Fruit fly (Drosophila melanogaster): ENCODE data around the gene hdm.

The hdm gene

dm6 chrX:7946858-7947313 is 27.0 kb upstream of the hdm start, which contains the start of gene orion (continued):
- peak; percentile 75 for TF ChIP-seq amos (GFP tag; IDR thresholded peaks at IDR 0.05; ENCODE audit: partially characterized antibody)
- peak; percentile 67 for TF ChIP-seq CG12155 (GFP tag; optimal IDR thresholded peaks at IDR 0.05)
- peak; percentile 32; the same call in 1 of the 2 replicates for TF ChIP-seq gsb (GFP tag; IDR thresholded peaks at IDR 0.05)
- TF ChIP-seq CG13624 (GFP tag; optimal IDR thresholded peaks at IDR 0.05) = peak; percentile 0
- TF ChIP-seq Optix (GFP tag; IDR thresholded peaks at IDR 0.05) = peak; percentile 53; the same call in 1 of the 3 replicates
- TF ChIP-seq CG10366 (GFP tag; IDR thresholded peaks at IDR 0.05) = peak; percentile 92
- TF ChIP-seq CG13287 (GFP tag; IDR thresholded peaks at IDR 0.05; ENCODE audit: partially characterized antibody) = peak; percentile 86
- peak; percentile 9 for TF ChIP-seq CG2875 (GFP tag; optimal IDR thresholded peaks at IDR 0.05)
- peak; percentile 22; the same call in 1 of the 3 replicates for TF ChIP-seq tgo (GFP tag; IDR thresholded peaks at IDR 0.05)
- no peak for TF ChIP-seq br (optimal IDR thresholded peaks at IDR 0.05)
- TF ChIP-seq CG4424 (GFP tag; optimal IDR thresholded peaks at IDR 0.05) = no peak
- TF ChIP-seq CG17829 (tag; optimal IDR thresholded peaks at IDR 0.05) = peak; percentile 42
- peak in 1 of 2 experiments; percentile 10 for TF ChIP-seq insv (GFP tag; optimal IDR thresholded peaks at IDR 0.05)
- peak; percentile 58 for TF ChIP-seq sqz (GFP tag; optimal IDR thresholded peaks at IDR 0.05)
- peak; percentile 8; the same call in 1 of the 2 replicates for TF ChIP-seq CG14441 (GFP tag; IDR thresholded peaks at IDR 0.05)
- TF ChIP-seq HHEX (GFP tag; optimal IDR thresholded peaks at IDR 0.05) = peak; percentile 30
- peak; percentile 27 for TF ChIP-seq CG9797 (GFP tag; optimal IDR thresholded peaks at IDR 0.05)
- peak; percentile 62 for TF ChIP-seq vvl (GFP tag; IDR thresholded peaks at IDR 0.05)
- peak; percentile 47 for TF ChIP-seq CG8290 (GFP tag; optimal IDR thresholded peaks at IDR 0.05)
- TF ChIP-seq CG8290 (tag; optimal IDR thresholded peaks at IDR 0.05) = no peak
- TF ChIP-seq Adf1 (GFP tag; IDR thresholded peaks at IDR 0.05) = peak; percentile 49; the same call in 1 of the 2 replicates
- peak; percentile 2 for TF ChIP-seq trem (tag; optimal IDR thresholded peaks at IDR 0.05)
- TF ChIP-seq CG14710 (tag; optimal IDR thresholded peaks at IDR 0.05) = peak; percentile 2
- no peak for TF ChIP-seq CG3726 (GFP tag; IDR thresholded peaks at IDR 0.05)
- 0 out of 2 replicates have a peak, but pooled peaks have one; percentile 33 for TF ChIP-seq slbo (GFP tag; IDR thresholded peaks at IDR 0.05)
- 0 out of 2 replicates have a peak, but pooled peaks have one; percentile 20 for TF ChIP-seq Ada2b (GFP tag; IDR thresholded peaks at IDR 0.05)
- peak; percentile 45 for TF ChIP-seq onecut (GFP tag; IDR thresholded peaks at IDR 0.05)
- no peak for TF ChIP-seq prd (optimal IDR thresholded peaks at IDR 0.05)
- peak; percentile 20; the same call in 1 of the 3 replicates for TF ChIP-seq prd (GFP tag; IDR thresholded peaks at IDR 0.05)
- TF ChIP-seq HmgZ (tag; optimal IDR thresholded peaks at IDR 0.05) = peak; percentile 12
- TF ChIP-seq Side (GFP tag; optimal IDR thresholded peaks at IDR 0.05) = peak; percentile 9
- peak; percentile 84; the same call in 2 of the 3 replicates for TF ChIP-seq Opbp (GFP tag; IDR thresholded peaks at IDR 0.05; ENCODE audit: partially characterized antibody)
- TF ChIP-seq pfk (GFP tag; optimal IDR thresholded peaks at IDR 0.05) = peak; percentile 56
- peak; percentile 67 for TF ChIP-seq YL-1 (GFP tag; optimal IDR thresholded peaks at IDR 0.05)
- peak; percentile 66; the same call in 1 of the 3 replicates for TF ChIP-seq so (GFP tag; IDR thresholded peaks at IDR 0.05)
- TF ChIP-seq az2 (GFP tag; optimal IDR thresholded peaks at IDR 0.05) = peak; percentile 3
- TF ChIP-seq pros (GFP tag; optimal IDR thresholded peaks at IDR 0.05) = peak; percentile 79
- peak; percentile 39 for TF ChIP-seq BtbVII (GFP tag; optimal IDR thresholded peaks at IDR 0.05)

- TF ChIP-seq CG12219 (GFP tag; optimal IDR thresholded peaks at IDR 0.05) (no peak), shn (GFP tag; optimal IDR thresholded peaks at IDR 0.05) (peak; percentile 19), hth (optimal IDR thresholded peaks at IDR 0.05) (no peak), NC2α (GFP tag; optimal IDR thresholded peaks at IDR 0.05) (no peak), CG17829 (tag; optimal IDR thresholded peaks at IDR 0.05) (peak; percentile 12), Hr78 (GFP tag; optimal IDR thresholded peaks at IDR 0.05) (peak in 1 of 2 experiments; percentile 99), CG32532 (GFP tag; IDR thresholded peaks at IDR 0.05) (0 out of 2 replicates have a peak, but pooled peaks have one; percentile 24), chinmo (GFP tag; IDR thresholded peaks at IDR 0.05; ENCODE audit: partially characterized antibody) (peak; percentile 6; the same call in 1 of the 4 replicates), HmgD (GFP tag; optimal IDR thresholded peaks at IDR 0.05) (peak; percentile 1), crp (GFP tag; optimal IDR thresholded peaks at IDR 0.05) (peak in 1 of 2 experiments; percentile 54), cad (GFP tag; optimal IDR thresholded peaks at IDR 0.05) (no peak), Fer2 (tag; optimal IDR thresholded peaks at IDR 0.05) (no peak), exex (tag; optimal IDR thresholded peaks at IDR 0.05) (peak; percentile 58)
Observed at dm6 chrX:7944772-7945722, 25.1 kb upstream of the hdm start.
